Fruit fly (Drosophila melanogaster): ENCODE data around the gene noc.

noc gene

dm6 chr2L:14512811-14513389 is 22.2 kb downstream of the noc start (continued):
- TF ChIP-seq lov (optimal IDR thresholded peaks at IDR 0.05) (no peak), lov (GFP tag; IDR thresholded peaks at IDR 0.05) (peak; percentile 66; the same call in 1 of the 3 replicates), MTF-1 (GFP tag; optimal IDR thresholded peaks at IDR 0.05; ENCODE audit: borderline replicate concordance) (peak; percentile 52), CG31365 (tag; optimal IDR thresholded peaks at IDR 0.05) (peak; percentile 8), Atf6 (GFP tag; IDR thresholded peaks at IDR 0.05) (peak; percentile 35; the same call in 1 of the 2 replicates), CG8765 (GFP tag; IDR thresholded peaks at IDR 0.05) (peak; percentile 87), dysf (GFP tag; IDR thresholded peaks at IDR 0.05) (peak; percentile 64; the same call in 2 of the 3 replicates), ci (GFP tag; IDR thresholded peaks at IDR 0.05) (peak; percentile 76; the same call in 2 of the 3 replicates), oc (tag; optimal IDR thresholded peaks at IDR 0.05) (peak; percentile 50), fu2 (GFP tag; optimal IDR thresholded peaks at IDR 0.05) (peak; percentile 56), CG4730 (GFP tag; IDR thresholded peaks at IDR 0.05) (no peak), Usf (GFP tag; optimal IDR thresholded peaks at IDR 0.05) (peak; percentile 72), CG7556 (GFP tag; optimal IDR thresholded peaks at IDR 0.05) (peak; percentile 81), exex (tag; optimal IDR thresholded peaks at IDR 0.05) (no peak), CG7963 (GFP tag; IDR thresholded peaks at IDR 0.05; ENCODE audit: partially characterized antibody) (no peak), CG1832 (GFP tag; optimal IDR thresholded peaks at IDR 0.05) (no peak), CG14667 (GFP tag; IDR thresholded peaks at IDR 0.05) (no peak), org-1 (GFP tag; optimal IDR thresholded peaks at IDR 0.05) (peak; percentile 80), Mad (GFP tag; optimal IDR thresholded peaks at IDR 0.05) (peak; percentile 64), sr (GFP tag; IDR thresholded peaks at IDR 0.05) (no peak), Dip3 (GFP tag; optimal IDR thresholded peaks at IDR 0.05) (peak; percentile 11), fd64A (GFP tag; optimal IDR thresholded peaks at IDR 0.05) (peak; percentile 60), tx (GFP tag; optimal IDR thresholded peaks at IDR 0.05) (peak; percentile 61), CG2199 (GFP tag; IDR thresholded peaks at IDR 0.05) (peak; percentile 79; the same call in 1 of the 3 replicates), gsb-n (tag; optimal IDR thresholded peaks at IDR 0.05) (peak; percentile 79), CG6813 (GFP tag; optimal IDR thresholded peaks at IDR 0.05) (peak; percentile 79), Fer2 (tag; optimal IDR thresholded peaks at IDR 0.05) (no peak), dati (GFP tag; IDR thresholded peaks at IDR 0.05) (peak; percentile 51), zf30C (GFP tag; optimal IDR thresholded peaks at IDR 0.05) (peak; percentile 96), onecut (GFP tag; IDR thresholded peaks at IDR 0.05) (peak; percentile 53; the same call in 1 of the 2 replicates), ase (GFP tag; IDR thresholded peaks at IDR 0.05) (peak; percentile 44; the same call in 1 of the 3 replicates), Atf-2 (GFP tag; optimal IDR thresholded peaks at IDR 0.05) (peak; percentile 80), lbe (GFP tag; optimal IDR thresholded peaks at IDR 0.05) (peak; percentile 13), sens-2 (GFP tag; IDR thresholded peaks at IDR 0.05) (peak; percentile 57; the same call in 1 of the 2 replicates), CG13296 (GFP tag; optimal IDR thresholded peaks at IDR 0.05) (no peak), CG7928 (GFP tag; optimal IDR thresholded peaks at IDR 0.05) (no peak), CG2202 (tag; optimal IDR thresholded peaks at IDR 0.05) (peak; percentile 87), PHDP (tag; optimal IDR thresholded peaks at IDR 0.05) (peak; percentile 69), her (GFP tag; optimal IDR thresholded peaks at IDR 0.05) (peak; percentile 71), CG9876 (GFP tag; optimal IDR thresholded peaks at IDR 0.05) (peak; percentile 52), tin (GFP tag; optimal IDR thresholded peaks at IDR 0.05) (peak; percentile 85), sim (GFP tag; IDR thresholded peaks at IDR 0.05) (peak; percentile 63), CG18476 (GFP tag; optimal IDR thresholded peaks at IDR 0.05) (peak; percentile 29), Scr (GFP tag; IDR thresholded peaks at IDR 0.05; ENCODE audit: partially characterized antibody) (no peak), MESR4 (GFP tag; optimal IDR thresholded peaks at IDR 0.05) (peak; percentile 8), CG8388 (GFP tag; optimal IDR thresholded peaks at IDR 0.05) (peak; percentile 80), CG10565 (GFP tag; optimal IDR thresholded peaks at IDR 0.05) (peak; percentile 47), sima (GFP tag; optimal IDR thresholded peaks at IDR 0.05) (peak; percentile 51), Atf3 (GFP tag; optimal IDR thresholded peaks at IDR 0.05) (peak; percentile 43), CG1602 (GFP tag; optimal IDR thresholded peaks at IDR 0.05) (peak; percentile 84)

Data from whole organism, embryonic.